Worm (Caenorhabditis elegans): ENCODE results near the gene srj-33.
A peak's percentile ranks its signal among the peaks of the same experiment; 100 is the strongest.

srj-33 gene

ce11 chrV:9965891-9966290 is 28.6 kb upstream of the srj-33 start:
- TF ChIP-seq attf-6 (GFP tag; IDR thresholded peaks at IDR 0.05): no peak
- TF ChIP-seq zfh-2 (GFP tag; conservative IDR thresholded peaks at IDR 0.05): peak; percentile 36; the same call in 1 of the 2 replicates
- 0 out of 2 replicates have a peak, but pooled peaks have one; percentile 19 for TF ChIP-seq madf-3 (GFP tag; IDR thresholded peaks at IDR 0.05)

- TF ChIP-seq rcor-1 (GFP tag; IDR thresholded peaks at IDR 0.05): no peak
- no peak for TF ChIP-seq unc-62 (GFP tag; optimal IDR thresholded peaks at IDR 0.05)
- TF ChIP-seq ceh-40 (GFP tag; IDR thresholded peaks at IDR 0.05): no peak
- no peak for TF ChIP-seq cebp-1 (GFP tag; IDR thresholded peaks at IDR 0.05)
- TF ChIP-seq cebp-1 (tag; optimal IDR thresholded peaks at IDR 0.05): peak; percentile 3
- no peak for TF ChIP-seq lin-54 (GFP tag; optimal IDR thresholded peaks at IDR 0.05)
- no peak for TF ChIP-seq nfya-2 (GFP tag; IDR thresholded peaks at IDR 0.05)
- peak; percentile 83 for TF ChIP-seq zfh-2 (GFP tag; conservative IDR thresholded peaks at IDR 0.05)
- 0 out of 2 replicates have a peak, but pooled peaks have one; percentile 33 for TF ChIP-seq hsf-1 (GFP tag; IDR thresholded peaks at IDR 0.05)
- no peak for TF ChIP-seq tbx-9 (tag; optimal IDR thresholded peaks at IDR 0.05; ENCODE audit: borderline replicate concordance)
- no peak for TF ChIP-seq hlh-26 (GFP tag; conservative IDR thresholded peaks at IDR 0.05)
- TF ChIP-seq F39B2.1 (GFP tag; IDR thresholded peaks at IDR 0.05): no peak
- TF ChIP-seq ceh-91 (GFP tag; IDR thresholded peaks at IDR 0.05): no peak
- TF ChIP-seq ztf-26 (tag; optimal IDR thresholded peaks at IDR 0.05): no peak
- peak; percentile 9 for TF ChIP-seq K12H6.12 (tag; optimal IDR thresholded peaks at IDR 0.05)
- no peak for TF ChIP-seq B0035.1 (tag; optimal IDR thresholded peaks at IDR 0.05)
- no peak for TF ChIP-seq aptf-3 (GFP tag; IDR thresholded peaks at IDR 0.05)
- no peak for TF ChIP-seq Y79H2A.3 (GFP tag; conservative IDR thresholded peaks at IDR 0.05)
- TF ChIP-seq egl-18 (GFP tag; IDR thresholded peaks at IDR 0.05): no peak
- no peak for TF ChIP-seq akir-1 (GFP tag; optimal IDR thresholded peaks at IDR 0.05)
Measured at ce11 chrV:9964152-9964785, 26.9 kb upstream of the srj-33 start.

ce11 chrV:9962916-9963315 is 25.6 kb upstream of the srj-33 start:
- TF ChIP-seq somi-1 (GFP tag; optimal IDR thresholded peaks at IDR 0.05) (no peak), zfh-2 (GFP tag; conservative IDR thresholded peaks at IDR 0.05) (peak; percentile 57)

- TF ChIP-seq lsl-1 (GFP tag; optimal IDR thresholded peaks at IDR 0.05) (no peak), bed-2 (GFP tag; IDR thresholded peaks at IDR 0.05) (no peak), cebp-1 (GFP tag; IDR thresholded peaks at IDR 0.05) (no peak), cebp-1 (tag; optimal IDR thresholded peaks at IDR 0.05) (no peak), snpc-1.3 (tag; optimal IDR thresholded peaks at IDR 0.05; ENCODE audit: insufficient read depth) (no peak), bed-1 (GFP tag; IDR thresholded peaks at IDR 0.05) (no peak), ZK185.1 (tag; optimal IDR thresholded peaks at IDR 0.05; ENCODE audit: poor library complexity, severe bottlenecking) (no peak), ztf-18 (tag; optimal IDR thresholded peaks at IDR 0.05) (no peak), hmg-20 (GFP tag; IDR thresholded peaks at IDR 0.05) (no peak)
Measured at ce11 chrV:9962394-9962793, 25.1 kb upstream of the srj-33 start, which contains the start of gene madf-4. madf-4 (minus strand) TSS chrV:9962494.

- TF ChIP-seq F33H1.4 (GFP tag; IDR thresholded peaks at IDR 0.05) (no peak), xnd-1 (tag; optimal IDR thresholded peaks at IDR 0.05) (no peak)
Measured at ce11 chrV:9960376-9960775, 23.0 kb upstream of the srj-33 start, which contains the start of gene T07C12.10. T07C12.10 (minus strand) TSS chrV:9960476.

Data from whole organism, young adult.